Worm (Caenorhabditis elegans) whole organism, young adult: Measurements from ENCODE around the gene magu-2.

Experiments used
- K12H6.12 ChIP-seq: fragments of 200-800 bp; sonication (Bioruptor generic); optimal IDR thresholded peaks from 2 replicates; lab custom pipeline; 2018; ENCODE audit warnings: mild to moderate bottlenecking, missing genetic modification characterization, missing compliant biosample characterization
- T26A5.8 ChIP-seq: sonication (generic microtip); optimal IDR thresholded peaks from 2 replicates; lab custom pipeline; 2016; ENCODE audit warnings: missing genetic modification characterization, missing compliant biosample characterization
- Y95B8A.8 ChIP-seq: fragments of 200-800 bp; sonication (Bioruptor generic); IDR thresholded peaks from 2 replicates; pipeline ENCODE4 v1.3.6; 2022; ENCODE audit warnings: missing genetic modification reagents, missing genetic modification characterization, missing compliant biosample characterization
- akir-1 ChIP-seq: fragments of 200-800 bp; sonication (Bioruptor generic); optimal IDR thresholded peaks from 2 replicates; lab custom pipeline; 2018; ENCODE audit warnings: mild to moderate bottlenecking, missing genetic modification characterization, moderate library complexity, missing compliant biosample characterization
- ama-1 ChIP-seq, 3 experiments: fragments of 150-350 bp in 1 of 3; sonication (generic microtip) in 2 of 3; optimal IDR thresholded peaks; 2 replicates each; lab custom pipeline; 2014 to 2018; ENCODE audit warnings: missing biosample characterization in 2 of 3, missing genetic modification characterization in 2 of 3, missing genetic modification reagents in 2 of 3
- ceh-91 ChIP-seq: fragments of 200-800 bp; sonication (Bioruptor generic); IDR thresholded peaks from 2 replicates; pipeline ENCODE4 v1.3.6; 2022; ENCODE audit warnings: missing genetic modification reagents, missing genetic modification characterization, missing compliant biosample characterization
- egl-18 ChIP-seq: fragments of 200-800 bp; sonication (Bioruptor generic); IDR thresholded peaks from 2 replicates; pipeline ENCODE4 v1.3.6; 2022; ENCODE audit warnings: missing genetic modification reagents, missing genetic modification characterization, missing compliant biosample characterization
- gei-17 ChIP-seq: fragments of 200-800 bp; sonication (Bioruptor generic); optimal IDR thresholded peaks from 2 replicates; lab custom pipeline; 2018; ENCODE audit warnings: mild to moderate bottlenecking, missing genetic modification characterization, missing compliant biosample characterization
- hmg-20 ChIP-seq: fragments of 200-800 bp; sonication (Bioruptor generic); IDR thresholded peaks from 2 replicates; pipeline ENCODE4 v1.3.6; 2022; ENCODE audit warnings: missing genetic modification reagents, missing genetic modification characterization, missing compliant biosample characterization
- lin-54 ChIP-seq: fragments of 200-800 bp; sonication (Bioruptor generic); optimal IDR thresholded peaks from 2 replicates; lab custom pipeline; 2018; ENCODE audit warnings: mild to moderate bottlenecking, missing genetic modification characterization, missing compliant biosample characterization
- sea-2 ChIP-seq: fragments of 200-800 bp; sonication (Bioruptor generic); IDR thresholded peaks from 2 replicates; pipeline ENCODE4 v1.3.6; 2022; ENCODE audit warnings: missing genetic modification characterization, missing compliant biosample characterization
- unc-130 ChIP-seq: sonication (generic microtip); optimal IDR thresholded peaks from 2 replicates; lab custom pipeline; 2016; ENCODE audit warnings: missing genetic modification reagents, missing genetic modification characterization, missing compliant biosample characterization
- unc-62 ChIP-seq: fragments of 150-350 bp; optimal IDR thresholded peaks from 2 replicates; lab custom pipeline; 2014; ENCODE audit warnings: missing biosample characterization, missing genetic modification reagents, missing genetic modification characterization

DNA sequence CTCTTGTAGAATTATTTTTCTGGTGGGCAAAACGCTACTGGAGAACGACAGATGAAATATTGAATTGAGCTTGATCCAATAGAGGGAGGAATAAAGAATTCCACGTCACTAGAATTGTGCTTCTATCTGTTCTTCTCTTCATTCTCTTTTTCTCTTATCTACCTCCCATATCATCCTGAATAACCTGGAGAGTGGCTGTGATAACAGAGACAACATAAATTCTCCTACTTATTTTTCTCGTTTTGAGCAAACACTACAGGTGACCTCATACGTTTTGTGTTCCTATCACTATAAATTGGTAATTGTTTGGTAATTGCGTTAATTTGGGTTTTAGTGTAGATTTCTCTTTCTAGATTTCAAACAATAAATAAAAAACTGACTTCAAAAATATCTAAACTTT is 19.7 kb downstream of the magu-2 start:
- TF ChIP-seq unc-130 (GFP tag; lab: Kevin White, UChicago) (no peak), egl-18 (GFP tag; lab: Robert Waterston, UW) (no peak), ama-1 (optimal IDR thresholded peaks at IDR 0.05; lab: Kevin White, UChicago) (no peak), ama-1 (GFP tag; optimal IDR thresholded peaks at IDR 0.05; lab: Kevin White, UChicago) (no peak), ceh-91 (GFP tag; lab: Robert Waterston, UW) (no peak), Y95B8A.8 (GFP tag; lab: Robert Waterston, UW) (no peak), lin-54 (GFP tag; lab: Kevin White, UChicago) (no peak), akir-1 (GFP tag; lab: Kevin White, UChicago) (no peak), T26A5.8 (tag; lab: Kevin White, UChicago) (no peak), K12H6.12 (no peak), gei-17 (GFP tag; lab: Kevin White, UChicago) (no peak), hmg-20 (GFP tag; lab: Robert Waterston, UW) (no peak), sea-2 (GFP tag; lab: Robert Waterston, UW) (no peak), unc-62 (GFP tag; lab: Kevin White, UChicago) (no peak)
